Worm (Caenorhabditis elegans): ENCODE data around the gene T18D3.5.

ce11 chrX:12430309-12430708 is 33.3 kb upstream of the T18D3.5 start, which contains the start of gene med-1:
- no peak for TF ChIP-seq ama-1 (optimal IDR thresholded peaks at IDR 0.05)
- TF ChIP-seq scrt-1 (GFP tag; IDR thresholded peaks at IDR 0.05): no peak
- no peak for TF ChIP-seq aly-1 (tag; optimal IDR thresholded peaks at IDR 0.05)

Measured in whole organism, early embryonic.